Worm (Caenorhabditis elegans) whole organism, L4 larva: ENCODE measurements around the gene F53B3.5.
A peak's percentile ranks its signal among the peaks of the same experiment; 100 is the strongest.

Experiments
- F26F4.8 ChIP-seq: fragments of 200-800 bp; sonication (Bioruptor generic); conservative IDR thresholded peaks from 2 replicates; pipeline ENCODE4 v1.3.6; 2022; ENCODE audit warnings: missing genetic modification characterization, missing compliant biosample characterization
- F37D6.2 ChIP-seq: sonication (generic microtip); optimal IDR thresholded peaks from 2 replicates; lab custom pipeline; 2016; ENCODE audit warnings: mild to moderate bottlenecking, missing genetic modification characterization, missing compliant biosample characterization
- F49E8.2 ChIP-seq: sonication (generic microtip); optimal IDR thresholded peaks from 2 replicates; lab custom pipeline; 2016; ENCODE audit warnings: missing compliant biosample characterization, mild to moderate bottlenecking, missing genetic modification characterization, borderline replicate concordance
- T26A8.4 ChIP-seq: fragments of 200-800 bp; sonication (Bioruptor generic); IDR thresholded peaks from 2 replicates; pipeline ENCODE4 v1.3.6; 2022; ENCODE audit warnings: missing genetic modification characterization, missing compliant biosample characterization
- ZK337.2 ChIP-seq: fragments of 200-800 bp; sonication (Bioruptor generic); IDR thresholded peaks from 2 replicates; pipeline ENCODE4 v1.3.6; 2022; ENCODE audit warnings: missing genetic modification reagents, missing genetic modification characterization, missing compliant biosample characterization
- ZK546.5 ChIP-seq, 2 experiments: sonication (generic microtip); optimal IDR thresholded peaks; 2 replicates each; lab custom pipeline; 2017; ENCODE audit warnings: missing biosample characterization in 2 of 2, missing genetic modification characterization in 2 of 2
- ceh-32 ChIP-seq: sonication (generic microtip); optimal IDR thresholded peaks from 2 replicates; lab custom pipeline; 2016; ENCODE audit warnings: mild to moderate bottlenecking, missing genetic modification characterization, missing compliant biosample characterization; ENCODE audit not compliant: poor library complexity
- ceh-82 ChIP-seq: sonication (generic microtip); optimal IDR thresholded peaks from 2 replicates; lab custom pipeline; 2017; ENCODE audit warnings: missing biosample characterization, missing genetic modification characterization
- ces-1 ChIP-seq: fragments of 150-350 bp; sonication (generic microtip); optimal IDR thresholded peaks from 4 replicates; lab custom pipeline; 2014; ENCODE audit warnings: missing biosample characterization, missing genetic modification reagents, missing genetic modification characterization
- cey-2 ChIP-seq: sonication (generic microtip); optimal IDR thresholded peaks from 3 replicates; lab custom pipeline; 2017; ENCODE audit warnings: missing genetic modification characterization, mild to moderate bottlenecking, missing compliant biosample characterization, antibody characterized with exemption, borderline replicate concordance; ENCODE audit not compliant: insufficient read depth
- daf-12 ChIP-seq: fragments of 150-350 bp; optimal IDR thresholded peaks from 2 replicates; lab custom pipeline; 2014; ENCODE audit warnings: missing biosample characterization, missing genetic modification reagents, missing genetic modification characterization
- dmd-8 ChIP-seq: fragments of 200-800 bp; sonication (Bioruptor generic); IDR thresholded peaks from 2 replicates; pipeline ENCODE4 v1.3.6; 2022; ENCODE audit warnings: missing genetic modification characterization, missing compliant biosample characterization
- egl-43 ChIP-seq: fragments of 200-800 bp; sonication (Bioruptor generic); IDR thresholded peaks from 2 replicates; pipeline ENCODE4 v1.3.6; 2022; ENCODE audit warnings: missing genetic modification reagents, missing genetic modification characterization, missing compliant biosample characterization
- gei-8 ChIP-seq: fragments of 200-800 bp; sonication (Bioruptor generic); optimal IDR thresholded peaks from 2 replicates; lab custom pipeline; 2018; ENCODE audit warnings: mild to moderate bottlenecking, missing genetic modification characterization, missing compliant biosample characterization
- hlh-11 ChIP-seq: fragments of 200-800 bp; sonication (Bioruptor generic); optimal IDR thresholded peaks from 2 replicates; lab custom pipeline; 2018; ENCODE audit warnings: mild to moderate bottlenecking, missing genetic modification characterization, missing compliant biosample characterization
- hmg-1.1 ChIP-seq: fragments of 200-800 bp; sonication (Bioruptor generic); IDR thresholded peaks from 2 replicates; pipeline ENCODE4 v1.3.6; 2022; ENCODE audit warnings: missing genetic modification reagents, missing genetic modification characterization, missing compliant biosample characterization
- lin-15B ChIP-seq: fragments of 150-350 bp; sonication (generic microtip); optimal IDR thresholded peaks from 3 replicates; lab custom pipeline; 2014; ENCODE audit warnings: missing biosample characterization, missing genetic modification characterization
- lsy-2 ChIP-seq, 2 experiments: fragments of 150-350 bp in 1 of 2; sonication (generic microtip) in 1 of 2; optimal IDR thresholded peaks; 2 replicates each; lab custom pipeline; 2014 to 2017; ENCODE audit warnings: missing biosample characterization in 2 of 2, missing genetic modification characterization in 2 of 2
- mdl-1 ChIP-seq, 2 experiments: fragments of 150-350 bp in 1 of 2; sonication (generic microtip) in 1 of 2; optimal IDR thresholded peaks; 2 replicates each; lab custom pipeline; 2014 to 2017; ENCODE audit warnings: missing biosample characterization in 2 of 2, missing genetic modification characterization in 2 of 2
- mdt-29 ChIP-seq: fragments of 200-800 bp; sonication (Bioruptor generic); IDR thresholded peaks from 2 replicates; pipeline ENCODE4 v1.3.6; 2022; ENCODE audit warnings: missing genetic modification reagents, missing genetic modification characterization, missing compliant biosample characterization
- mes-2 ChIP-seq: sonication (generic microtip); optimal IDR thresholded peaks from 2 replicates; lab custom pipeline; 2016; ENCODE audit warnings: missing genotype, mild to moderate bottlenecking, missing genetic modification characterization, missing compliant biosample characterization; ENCODE audit not compliant: poor library complexity, severe bottlenecking
- mxl-2 ChIP-seq: fragments of 200-800 bp; sonication (Bioruptor generic); conservative IDR thresholded peaks from 2 replicates; pipeline ENCODE4 v1.3.6; 2022; ENCODE audit warnings: missing genetic modification reagents, missing genetic modification characterization, missing compliant biosample characterization
- nhr-11 ChIP-seq: fragments of 150-350 bp; optimal IDR thresholded peaks from 2 replicates; lab custom pipeline; 2014; ENCODE audit warnings: missing biosample characterization, missing genetic modification characterization
- nhr-237 ChIP-seq: sonication (generic microtip); optimal IDR thresholded peaks from 2 replicates; lab custom pipeline; 2017; ENCODE audit warnings: missing biosample characterization, missing genetic modification characterization
- nhr-41 ChIP-seq: fragments of 200-800 bp; sonication (Bioruptor generic); IDR thresholded peaks from 2 replicates; pipeline ENCODE4 v1.3.6; 2022; ENCODE audit warnings: missing genetic modification reagents, missing genetic modification characterization, missing compliant biosample characterization
- nhr-6 ChIP-seq: fragments of 150-350 bp; optimal IDR thresholded peaks from 2 replicates; lab custom pipeline; 2014; ENCODE audit warnings: missing biosample characterization, missing genetic modification characterization
- nhr-76 ChIP-seq: fragments of 150-350 bp; optimal IDR thresholded peaks from 2 replicates; lab custom pipeline; 2014; ENCODE audit warnings: missing biosample characterization, missing genetic modification characterization
- pha-4 ChIP-seq, 2 experiments: fragments of 150-350 bp in 1 of 2; fragments of 200-800 bp in 1 of 2; sonication (Bioruptor generic) in 1 of 2; IDR thresholded peaks in 1 of 2; optimal IDR thresholded peaks in 1 of 2; 2 replicates each; pipeline versions ENCODE4 v1.3.6 to Lab custom; 2014 to 2022; ENCODE audit warnings: missing genetic modification characterization in 2 of 2, missing genetic modification reagents in 2 of 2, missing biosample characterization in 1 of 2, missing compliant biosample characterization in 1 of 2
- pqm-1 ChIP-seq: sonication (generic microtip); optimal IDR thresholded peaks from 2 replicates; lab custom pipeline; 2017; ENCODE audit warnings: missing biosample characterization, missing genetic modification characterization
- set-16 ChIP-seq: fragments of 200-800 bp; sonication (Bioruptor generic); IDR thresholded peaks from 2 replicates; pipeline ENCODE4 v1.3.6; 2022; ENCODE audit warnings: missing genetic modification reagents, missing genetic modification characterization, missing compliant biosample characterization
- tra-1 ChIP-seq: fragments of 200-800 bp; sonication (Bioruptor generic); IDR thresholded peaks from 2 replicates; pipeline ENCODE4 v1.3.6; 2022; ENCODE audit warnings: missing genetic modification reagents, missing genetic modification characterization, missing compliant biosample characterization
- unc-39 ChIP-seq: sonication (generic microtip); optimal IDR thresholded peaks from 2 replicates; lab custom pipeline; 2017; ENCODE audit warnings: missing biosample characterization, missing genetic modification characterization
- unc-62 ChIP-seq, 3 experiments: fragments of 150-350 bp in 1 of 3; sonication (generic microtip); optimal IDR thresholded peaks in 2 of 3; peaks in 1 of 3; 1 replicate in 1 of 3; 2 replicates in 2 of 3; lab custom pipeline; 2014 to 2017; ENCODE audit warnings: missing biosample characterization in 3 of 3, missing genetic modification characterization in 3 of 3, missing genetic modification reagents in 3 of 3, missing genotype in 1 of 3
- zfp-3 ChIP-seq: fragments of 200-800 bp; sonication (Bioruptor generic); conservative IDR thresholded peaks from 2 replicates; pipeline ENCODE4 v1.3.6; 2022; ENCODE audit warnings: missing genetic modification reagents, missing genetic modification characterization, missing compliant biosample characterization

Gene F53B3.5

ce11 chrX:2925950-2926349, 46.6 kb upstream of the F53B3.5 start:
- TF ChIP-seq nhr-6 (no peak), unc-39 (tag; lab: Kevin White, UChicago) (no peak), pqm-1 (no peak), ceh-32 (tag; lab: Kevin White, UChicago) (no peak), lin-15B (tag; lab: Kevin White, UChicago) (no peak), F49E8.2 (tag; lab: Kevin White, UChicago) (no peak), daf-12 (tag; lab: Kevin White, UChicago) (no peak), ces-1 (GFP tag; lab: Kevin White, UChicago) (no peak), pha-4 (GFP tag; IDR thresholded peaks at IDR 0.05; lab: Robert Waterston, UW) (no peak), pha-4 (tag; optimal IDR thresholded peaks at IDR 0.05; lab: Kevin White, UChicago) (no peak), lsy-2 (tag; optimal IDR thresholded peaks at IDR 0.05; lab: Kevin White, UChicago) (no peak), dmd-8 (GFP tag; lab: Robert Waterston, UW) (no peak), ZK546.5 (tag; optimal IDR thresholded peaks at IDR 0.05; lab: Kevin White, UChicago) (no peak), F37D6.2 (tag; lab: Kevin White, UChicago) (no peak), nhr-41 (GFP tag; lab: Robert Waterston, UW) (no peak), mxl-2 (GFP tag; lab: Robert Waterston, UW) (no peak), F26F4.8 (GFP tag; lab: Robert Waterston, UW) (no peak), T26A8.4 (GFP tag; lab: Robert Waterston, UW) (no peak), ceh-82 (no peak), mdt-29 (no peak), nhr-76 (tag; lab: Kevin White, UChicago) (no peak)

ce11 chrX:2924438-2924837, 45.1 kb upstream of the F53B3.5 start:
- TF ChIP-seq set-16 (GFP tag; lab: Robert Waterston, UW) (0 out of 2 replicates have a peak, but pooled peaks have one; percentile 15), hlh-11 (tag; lab: Kevin White, UChicago) (no peak), unc-62 (GFP tag; optimal IDR thresholded peaks at IDR 0.05 in 1 of 2; lab: Kevin White, UChicago) (peak in 1 of 2 experiments; percentile 15), unc-62 (tag; optimal IDR thresholded peaks at IDR 0.05; lab: Kevin White, UChicago) (no peak), tra-1 (GFP tag; lab: Robert Waterston, UW) (no peak), egl-43 (GFP tag; lab: Robert Waterston, UW) (0 out of 2 replicates have a peak, but pooled peaks have one; percentile 13), ceh-82 (no peak), nhr-11 (no peak)

ce11 chrX:2923888-2924287, 44.5 kb upstream of the F53B3.5 start, which contains the start of gene hst-3.2:
hst-3.2 (minus strand) TSS chrX:2923988.
- no peak for TF ChIP-seq zfp-3
- TF ChIP-seq hmg-1.1: no peak
- TF ChIP-seq tra-1 (GFP tag; lab: Robert Waterston, UW): no peak
- TF ChIP-seq ZK337.2: no peak
- no peak for TF ChIP-seq gei-8
- TF ChIP-seq cey-2 (tag; lab: Kevin White, UChicago): no peak
- TF ChIP-seq nhr-237 (tag; lab: Kevin White, UChicago): no peak
- TF ChIP-seq mes-2: no peak

ce11 chrX:2922602-2923203, 43.3 kb upstream of the F53B3.5 start:
- TF ChIP-seq unc-62 (GFP tag; optimal IDR thresholded peaks at IDR 0.05 in 1 of 2; lab: Kevin White, UChicago): peak in 1 of 2 experiments; percentile 95
- no peak for TF ChIP-seq unc-62 (tag; optimal IDR thresholded peaks at IDR 0.05; lab: Kevin White, UChicago)
- no peak for TF ChIP-seq mdl-1 (tag; optimal IDR thresholded peaks at IDR 0.05; lab: Kevin White, UChicago)
